Fruit fly (Drosophila melanogaster) Kc167 (cell line): ENCODE results near the gene Der-1.

Experiments used
- Myc ChIP-seq: fragments of >200 bp; optimal IDR thresholded peaks from 2 replicates; lab custom pipeline; 2017; ENCODE audit warnings: missing external identifiers
- Sin3A ChIP-seq: fragments of >200 bp; optimal IDR thresholded peaks from 2 replicates; lab custom pipeline; 2018; ENCODE audit warnings: missing external identifiers
- h ChIP-seq: fragments of >200 bp; optimal IDR thresholded peaks from 3 replicates; lab custom pipeline; 2018; ENCODE audit warnings: missing external identifiers
- insv ChIP-seq: fragments of >200 bp; optimal IDR thresholded peaks from 3 replicates; lab custom pipeline; 2018; ENCODE audit warnings: missing external identifiers
- psq ChIP-seq: fragments of >200 bp; optimal IDR thresholded peaks from 2 replicates; lab custom pipeline; 2017; ENCODE audit warnings: missing external identifiers
- ttk ChIP-seq: sonication (Bioruptor generic); optimal IDR thresholded peaks from 2 replicates; lab custom pipeline; 2017; ENCODE audit warnings: missing external identifiers

The Der-1 gene

DNA sequence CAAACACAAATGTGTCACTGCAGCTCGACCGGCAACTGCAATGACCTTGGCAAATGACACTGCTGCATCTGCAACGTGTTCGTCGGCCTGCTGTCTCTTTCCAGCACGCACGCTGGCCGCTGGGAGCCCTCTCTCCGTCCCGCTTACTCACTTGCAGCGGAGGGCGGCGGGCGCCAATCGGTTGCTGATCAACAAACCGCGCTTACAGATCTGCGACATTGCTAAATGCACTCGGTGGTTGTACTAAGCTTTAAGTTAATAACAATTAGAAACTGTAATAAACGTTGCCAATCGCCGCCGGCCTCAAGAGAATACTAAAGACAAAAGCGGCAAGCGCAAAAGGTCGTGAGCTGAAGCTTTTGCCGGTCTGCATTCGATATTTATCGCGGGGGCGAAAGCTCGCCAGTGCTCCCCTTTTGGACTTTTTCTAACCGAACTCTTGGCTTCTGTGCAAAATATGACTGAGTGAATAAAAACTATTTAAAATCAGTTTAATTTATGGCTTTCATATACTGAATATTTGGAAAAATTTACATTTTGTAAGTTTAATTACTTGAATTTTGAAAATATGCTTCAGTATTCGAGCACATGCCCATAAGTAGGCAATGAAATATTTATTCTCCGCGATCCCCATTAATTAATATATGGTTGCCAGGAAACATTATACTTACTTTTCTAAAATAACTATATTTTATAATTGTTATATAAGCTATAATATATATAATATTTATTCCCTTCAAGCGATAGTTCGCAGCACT lies 13.9 kb downstream of the Der-1 start, which contains the start of gene Got2:
Got2 (minus strand) TSS at position 325 of the 758 bp plus-strand sequence.
- TF ChIP-seq ttk (lab: Kevin White, UChicago): no peak
- no peak for TF ChIP-seq Myc (lab: Kevin White, UChicago)
- no peak for TF ChIP-seq h (lab: Kevin White, UChicago)
- TF ChIP-seq psq: no peak
- no peak for TF ChIP-seq Sin3A (lab: Kevin White, UChicago)
- TF ChIP-seq insv: no peak

DNA sequence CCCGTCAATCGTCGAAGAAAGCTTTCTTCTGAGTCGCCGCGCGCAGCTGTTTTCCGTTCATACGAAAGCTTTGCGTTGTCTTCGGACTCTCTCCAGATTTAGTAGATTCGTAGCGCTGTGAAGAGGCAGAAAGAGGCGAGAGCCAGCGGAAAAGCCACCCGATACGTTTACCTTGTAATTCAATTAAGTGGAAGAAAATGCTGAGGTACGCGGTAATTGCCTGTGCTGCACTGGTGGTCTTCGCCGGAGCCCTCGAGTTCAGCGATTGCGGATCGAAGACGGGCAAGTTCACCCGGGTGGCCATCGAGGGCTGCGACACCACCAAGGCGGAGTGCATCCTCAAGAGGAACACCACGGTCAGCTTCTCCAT lies 14.4 kb downstream of the Der-1 start, which contains the start of gene Npc2a:
Npc2a (plus strand) TSS at position 99 of the 370 bp plus-strand sequence.
- TF ChIP-seq Sin3A (lab: Kevin White, UChicago) (no peak), Myc (lab: Kevin White, UChicago) (no peak), insv (no peak), psq (no peak), h (lab: Kevin White, UChicago) (no peak), ttk (lab: Kevin White, UChicago) (no peak)

DNA sequence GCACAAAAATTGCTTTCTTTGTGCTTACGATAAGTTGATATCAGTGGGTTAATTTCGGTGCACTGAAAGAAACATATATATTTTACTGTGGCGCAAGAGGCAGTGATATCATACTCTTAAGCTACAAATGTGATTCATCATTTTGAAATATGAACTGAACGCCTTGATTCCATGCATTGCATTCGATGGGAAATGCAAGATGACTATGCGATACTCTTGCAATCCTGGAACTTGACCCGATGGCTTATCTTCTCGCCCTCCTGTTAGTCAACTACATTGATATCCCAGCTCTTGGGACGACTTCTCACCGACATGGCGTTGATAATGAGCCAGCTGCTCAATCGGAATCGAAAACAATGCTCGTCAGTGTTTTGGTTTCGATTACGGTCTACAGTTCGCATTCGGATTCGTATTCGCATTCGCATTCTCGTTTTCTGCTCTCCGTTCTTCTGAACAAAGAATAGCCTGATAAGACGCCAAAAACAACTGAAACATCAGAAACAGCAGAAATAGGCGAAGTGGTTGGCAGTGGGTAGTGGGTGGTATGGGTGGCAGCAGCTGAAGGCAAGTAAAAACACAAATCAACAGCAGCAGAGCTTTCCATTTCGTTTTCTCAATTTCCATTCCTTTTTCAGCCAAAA lies 15.6 kb downstream of the Der-1 start:
- no peak for TF ChIP-seq Myc (lab: Kevin White, UChicago)
- no peak for TF ChIP-seq insv
- TF ChIP-seq Sin3A (lab: Kevin White, UChicago): no peak
- TF ChIP-seq ttk (lab: Kevin White, UChicago): no peak
- no peak for TF ChIP-seq h (lab: Kevin White, UChicago)
- no peak for TF ChIP-seq psq

DNA sequence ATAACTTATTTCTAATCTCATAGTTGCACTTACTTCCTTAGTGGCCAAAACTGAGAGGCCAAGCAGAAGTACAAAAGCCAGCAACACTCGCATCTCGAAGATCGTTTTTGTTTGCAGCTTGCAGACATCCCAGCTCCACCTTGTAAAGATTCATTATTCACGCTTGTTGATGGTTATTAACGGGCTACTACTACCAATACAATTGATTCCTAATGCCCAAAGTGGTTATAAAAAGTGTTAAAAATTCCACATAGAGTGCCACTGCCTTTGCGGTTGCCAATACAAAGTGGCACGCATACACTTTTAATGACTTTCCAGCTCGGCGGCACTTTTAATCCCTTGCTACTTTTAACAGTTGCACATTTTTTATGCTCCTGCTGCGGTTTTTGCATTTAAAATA lies 18.3 kb downstream of the Der-1 start, which contains the start of gene Obp22a:
Obp22a (minus strand) TSS at position 101 of the 400 bp plus-strand sequence.
- TF ChIP-seq insv (no peak), Sin3A (lab: Kevin White, UChicago) (no peak), h (lab: Kevin White, UChicago) (no peak), Myc (lab: Kevin White, UChicago) (no peak), psq (no peak), ttk (lab: Kevin White, UChicago) (no peak)

DNA sequence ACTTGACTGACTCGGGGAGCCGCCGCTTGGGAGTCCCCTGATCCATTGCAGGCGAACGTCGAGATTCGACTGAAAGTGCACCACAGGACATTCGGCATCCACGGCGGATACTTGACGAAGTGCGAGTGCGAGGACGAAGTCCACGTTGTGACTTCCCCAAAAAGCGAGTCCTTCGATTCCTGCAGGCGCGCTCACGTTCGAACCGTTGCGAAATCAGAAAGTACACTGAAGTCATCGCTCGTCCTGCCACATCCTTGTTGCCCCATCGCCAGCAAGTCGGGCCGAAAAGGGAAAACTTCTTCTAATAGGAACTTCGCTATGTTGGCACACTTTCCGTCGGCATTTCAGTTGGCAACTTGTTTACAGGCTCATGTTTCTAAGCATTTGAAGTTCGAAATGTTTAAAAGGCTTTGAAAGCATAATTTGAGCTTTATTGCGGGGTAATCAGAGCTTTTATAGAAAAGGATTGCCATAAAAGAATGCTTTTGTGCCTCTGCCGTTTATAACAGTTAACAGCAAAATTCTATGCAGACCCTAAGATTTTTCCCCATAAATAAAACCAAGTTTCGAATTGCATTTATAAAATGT lies 32.4 kb downstream of the Der-1 start, which contains the start of gene CG33543:
CG33543 (minus strand) TSS at position 232 of the 588 bp plus-strand sequence.
- no peak for TF ChIP-seq ttk (lab: Kevin White, UChicago)
- no peak for TF ChIP-seq psq
- TF ChIP-seq h (lab: Kevin White, UChicago): no peak
- no peak for TF ChIP-seq Sin3A (lab: Kevin White, UChicago)
- no peak for TF ChIP-seq Myc (lab: Kevin White, UChicago)
- no peak for TF ChIP-seq insv

DNA sequence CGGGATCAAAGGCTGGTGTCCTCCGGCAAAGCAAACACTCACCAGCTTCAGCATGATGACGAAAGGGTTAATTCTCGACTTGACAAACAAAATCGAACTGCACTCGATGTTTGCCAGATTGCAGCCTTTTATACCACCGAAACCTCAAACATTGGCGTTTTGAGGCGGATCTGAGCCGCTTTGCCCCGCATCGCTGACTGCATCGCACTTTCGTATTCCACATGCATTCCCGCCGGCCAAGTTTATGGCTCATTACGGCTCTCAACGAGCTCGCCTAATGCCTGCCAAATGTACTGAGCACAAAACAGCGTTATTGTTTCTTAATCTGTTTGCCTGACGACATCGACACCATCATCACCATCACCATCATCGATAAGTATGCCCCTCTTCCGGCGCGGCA lies 33.3 kb downstream of the Der-1 start, which contains the start of gene CG15353:
CG15353 (minus strand) TSS at position 101 of the 400 bp plus-strand sequence.
- TF ChIP-seq Sin3A (lab: Kevin White, UChicago) (no peak), insv (no peak), psq (no peak), Myc (lab: Kevin White, UChicago) (no peak)

DNA sequence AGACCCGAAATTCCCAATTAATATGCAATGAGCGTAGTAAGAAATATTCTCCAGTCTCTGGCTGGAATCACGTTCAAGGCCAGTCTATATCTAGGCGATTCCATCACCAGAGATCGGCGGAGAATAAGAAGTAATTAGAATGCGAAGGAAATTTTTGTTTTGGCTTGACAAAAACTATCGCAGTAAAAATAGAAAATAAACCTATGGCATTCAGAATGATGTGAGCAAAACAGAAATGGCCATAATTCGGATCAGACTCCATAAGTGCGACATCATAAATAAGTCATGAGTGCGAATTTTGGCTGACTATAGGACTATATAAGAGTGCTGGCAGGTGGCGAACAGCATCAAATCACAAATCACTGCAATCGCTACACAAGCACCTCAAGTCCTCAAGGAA lies 34.4 kb downstream of the Der-1 start, which contains the start of gene Nplp4:
Nplp4 (plus strand) TSS at position 301 of the 400 bp plus-strand sequence.
- no peak for TF ChIP-seq h (lab: Kevin White, UChicago)
- no peak for TF ChIP-seq Sin3A (lab: Kevin White, UChicago)
- TF ChIP-seq insv: no peak
- TF ChIP-seq psq: no peak
- no peak for TF ChIP-seq Myc (lab: Kevin White, UChicago)
- no peak for TF ChIP-seq ttk (lab: Kevin White, UChicago)

DNA sequence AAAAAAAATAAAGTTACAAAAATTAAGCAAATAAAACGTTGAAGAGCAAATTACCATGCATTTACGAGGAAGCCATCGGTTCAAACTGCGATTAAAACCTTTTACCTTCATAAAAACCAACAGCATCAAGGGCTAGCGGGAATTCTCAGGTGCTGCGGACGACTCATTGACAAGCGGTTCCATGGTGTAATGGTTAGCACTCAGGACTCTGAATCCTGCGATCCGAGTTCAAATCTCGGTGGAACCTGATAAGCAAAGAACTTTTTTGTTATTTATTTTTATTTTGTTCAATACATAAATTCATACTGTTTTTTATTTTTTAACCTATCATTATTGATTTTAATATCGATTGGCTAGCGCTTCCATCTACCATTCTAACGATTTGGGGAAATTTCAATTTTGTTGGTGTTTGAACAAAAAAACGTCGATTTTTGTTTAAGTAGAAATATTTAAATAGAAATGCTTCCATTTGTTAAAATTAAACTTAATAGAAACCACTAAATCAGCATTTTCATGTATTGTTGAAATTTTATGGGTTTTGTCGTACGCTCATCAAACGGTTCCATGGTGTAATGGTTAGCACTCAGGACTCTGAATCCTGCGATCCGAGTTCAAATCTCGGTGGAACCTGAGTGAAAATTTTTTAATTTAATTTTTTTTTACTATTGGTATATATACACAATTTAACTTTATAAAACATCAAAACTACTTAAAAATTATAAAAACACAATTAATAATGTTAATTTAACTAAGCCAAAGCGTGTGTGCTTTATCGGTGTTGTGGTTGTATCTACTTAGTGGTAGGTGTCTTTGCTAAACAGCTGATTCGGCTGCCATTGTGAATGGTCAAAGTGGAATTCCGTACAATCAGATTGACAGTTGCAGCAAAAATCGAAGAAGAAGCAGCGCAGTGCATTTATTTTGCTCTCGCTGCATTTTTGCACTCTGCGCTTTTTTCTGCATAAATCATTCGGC lies 35.5 kb downstream of the Der-1 start, which contains the start of gene CG4238:
CG4238 (plus strand) TSS at position 880 of the 975 bp plus-strand sequence.
- no peak for TF ChIP-seq Myc (lab: Kevin White, UChicago)
- TF ChIP-seq ttk (lab: Kevin White, UChicago): no peak
- TF ChIP-seq insv: no peak
- no peak for TF ChIP-seq psq
- no peak for TF ChIP-seq h (lab: Kevin White, UChicago)
- no peak for TF ChIP-seq Sin3A (lab: Kevin White, UChicago)

DNA sequence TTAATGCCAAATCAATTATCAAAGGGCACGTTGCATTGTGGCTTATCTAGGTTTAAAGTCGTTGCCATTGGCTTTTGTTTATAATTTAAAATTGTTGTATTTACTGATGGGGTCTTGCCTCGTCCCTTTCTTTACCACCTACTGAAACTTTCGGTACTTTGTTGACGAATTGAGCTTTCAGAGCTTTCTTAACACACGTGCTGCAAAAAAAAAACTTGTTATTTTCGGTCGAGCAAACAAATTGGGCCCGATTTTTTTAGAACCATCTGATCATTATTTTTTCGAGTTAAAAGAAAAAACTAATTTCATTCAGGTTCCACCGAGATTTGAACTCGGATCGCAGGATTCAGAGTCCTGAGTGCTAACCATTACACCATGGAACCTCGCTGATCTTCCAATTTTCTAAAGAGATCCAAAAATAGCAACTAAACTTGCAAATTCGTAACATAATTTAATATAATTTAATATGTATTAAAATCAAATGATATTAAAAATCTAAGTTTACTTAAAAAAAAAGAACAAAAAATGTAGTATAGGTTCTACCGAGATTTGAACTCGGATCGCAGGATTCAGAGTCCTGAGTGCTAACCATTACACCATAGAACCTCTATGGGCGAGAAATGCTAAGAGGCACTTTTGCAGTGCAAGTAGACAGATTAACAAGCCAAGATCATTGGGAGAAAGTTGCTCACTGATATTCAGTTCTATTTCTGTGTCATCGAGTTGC lies 36.7 kb downstream of the Der-1 start:
- TF ChIP-seq ttk (lab: Kevin White, UChicago): no peak
- no peak for TF ChIP-seq h (lab: Kevin White, UChicago)
- no peak for TF ChIP-seq Myc (lab: Kevin White, UChicago)
- TF ChIP-seq insv: no peak
- no peak for TF ChIP-seq psq
- TF ChIP-seq Sin3A (lab: Kevin White, UChicago): no peak

DNA sequence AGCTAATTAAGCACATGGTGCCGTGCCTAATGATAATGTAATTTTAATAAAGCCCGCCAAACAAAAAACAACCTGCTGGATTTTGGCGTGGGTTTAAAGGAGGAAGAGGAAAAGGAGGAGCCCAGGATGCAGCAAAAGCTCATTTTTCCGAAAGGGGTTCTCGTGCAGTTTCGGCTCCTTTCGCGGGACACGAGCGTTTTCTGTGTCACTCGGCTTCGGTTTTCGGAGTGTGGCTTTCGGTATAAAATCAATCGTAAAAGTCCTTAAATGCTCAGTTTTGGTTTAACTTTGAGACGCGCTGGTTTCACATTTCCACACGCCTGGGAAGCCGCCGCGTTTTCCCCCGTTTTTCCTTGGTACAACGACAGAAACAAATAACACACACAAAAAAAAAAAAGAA lies 37.7 kb downstream of the Der-1 start:
- TF ChIP-seq h (lab: Kevin White, UChicago): no peak
- no peak for TF ChIP-seq psq
- no peak for TF ChIP-seq Myc (lab: Kevin White, UChicago)
- no peak for TF ChIP-seq ttk (lab: Kevin White, UChicago)
- no peak for TF ChIP-seq Sin3A (lab: Kevin White, UChicago)
- TF ChIP-seq insv: no peak
